Worm (Caenorhabditis elegans): ENCODE measurements around the gene efn-3.
A peak's percentile ranks its signal among the peaks of the same experiment; 100 is the strongest.

efn-3 gene

ce11 chrX:13466926-13467866, 10.1 kb downstream of the efn-3 start, which contains the start of gene col-183:
TSS of gene col-183 (minus strand) at chrX:13467764.
- peak; percentile 33 for TF ChIP-seq ceh-9 (tag; optimal IDR thresholded peaks at IDR 0.05)
- TF ChIP-seq ref-2 (tag; optimal IDR thresholded peaks at IDR 0.05) = no peak
- TF ChIP-seq K02D7.2 (tag; optimal IDR thresholded peaks at IDR 0.05) = no peak
- TF ChIP-seq elt-4 (tag; optimal IDR thresholded peaks at IDR 0.05) = peak; percentile 71

ce11 chrX:13463793-13464192, 13.5 kb downstream of the efn-3 start, which contains the start of gene F02D10.2:
TSS of gene F02D10.2 (minus strand) at chrX:13463893.
- TF ChIP-seq ceh-6 (GFP tag; optimal IDR thresholded peaks at IDR 0.05) (no peak), K02D7.2 (tag; optimal IDR thresholded peaks at IDR 0.05) (no peak)

ce11 chrX:13462519-13462918, 14.7 kb downstream of the efn-3 start, which contains the start of gene F02D10.3:
TSS of gene F02D10.3 (minus strand) at chrX:13462619.
- no peak for TF ChIP-seq ceh-19 (GFP tag; optimal IDR thresholded peaks at IDR 0.05)
- TF ChIP-seq ceh-34 (tag; optimal IDR thresholded peaks at IDR 0.05) = no peak
- no peak for TF ChIP-seq C38D4.7 (GFP tag; optimal IDR thresholded peaks at IDR 0.05)
- TF ChIP-seq nfya-1 (tag; optimal IDR thresholded peaks at IDR 0.05) = no peak
- TF ChIP-seq ref-2 (tag; optimal IDR thresholded peaks at IDR 0.05) = no peak
- no peak for TF ChIP-seq unc-42 (tag; optimal IDR thresholded peaks at IDR 0.05)
- no peak for TF ChIP-seq fkh-6 (tag; optimal IDR thresholded peaks at IDR 0.05)
- no peak for TF ChIP-seq hlh-30 (tag; optimal IDR thresholded peaks at IDR 0.05; ENCODE audit: insufficient read depth)
- TF ChIP-seq F13H6.1 (tag; optimal IDR thresholded peaks at IDR 0.05) = no peak
- TF ChIP-seq pax-1 (tag; optimal IDR thresholded peaks at IDR 0.05) = no peak
- no peak for TF ChIP-seq sox-2 (GFP tag; IDR thresholded peaks at IDR 0.05)
- TF ChIP-seq T23F11.4 (GFP tag; optimal IDR thresholded peaks at IDR 0.05) = no peak

ce11 chrX:13456442-13456841, 20.8 kb downstream of the efn-3 start, which contains the start of gene flr-1:
TSS of gene flr-1 (minus strand) at chrX:13456542.
- TF ChIP-seq ceh-18 (tag; optimal IDR thresholded peaks at IDR 0.05) (no peak), ceh-9 (tag; optimal IDR thresholded peaks at IDR 0.05) (no peak), mec-3 (tag; optimal IDR thresholded peaks at IDR 0.05; ENCODE audit: borderline replicate concordance) (no peak), elt-2 (tag; optimal IDR thresholded peaks at IDR 0.05) (no peak), gmeb-2 (tag; optimal IDR thresholded peaks at IDR 0.05) (no peak), pax-1 (tag; optimal IDR thresholded peaks at IDR 0.05) (no peak), F13H6.1 (tag; optimal IDR thresholded peaks at IDR 0.05) (no peak), fax-1 (tag; optimal IDR thresholded peaks at IDR 0.05) (no peak), dmd-4 (tag; optimal IDR thresholded peaks at IDR 0.05; ENCODE audit: borderline replicate concordance) (no peak), ets-4 (tag; optimal IDR thresholded peaks at IDR 0.05) (no peak), nhr-232 (tag; optimal IDR thresholded peaks at IDR 0.05) (no peak), fkh-10 (GFP tag; optimal IDR thresholded peaks at IDR 0.05) (no peak), ceh-31 (tag; optimal IDR thresholded peaks at IDR 0.05) (no peak), syd-9 (tag; optimal IDR thresholded peaks at IDR 0.05) (no peak), pat-9 (tag; optimal IDR thresholded peaks at IDR 0.05) (no peak), elt-4 (tag; optimal IDR thresholded peaks at IDR 0.05) (no peak), hlh-6 (tag; optimal IDR thresholded peaks at IDR 0.05) (no peak), T23F11.4 (GFP tag; optimal IDR thresholded peaks at IDR 0.05) (no peak), ceh-2 (tag; optimal IDR thresholded peaks at IDR 0.05) (no peak)

ce11 chrX:13451578-13451977, 25.7 kb downstream of the efn-3 start, which contains the start of gene F02D10.6:
TSS of gene F02D10.6 (minus strand) at chrX:13451678.
- TF ChIP-seq ceh-14 (tag; optimal IDR thresholded peaks at IDR 0.05) = no peak
- no peak for TF ChIP-seq ceh-18 (tag; optimal IDR thresholded peaks at IDR 0.05)
- no peak for TF ChIP-seq ceh-19 (GFP tag; optimal IDR thresholded peaks at IDR 0.05)
- TF ChIP-seq eyg-1 (tag; optimal IDR thresholded peaks at IDR 0.05) = no peak
- TF ChIP-seq ref-2 (tag; optimal IDR thresholded peaks at IDR 0.05) = no peak
- TF ChIP-seq dve-1 (tag; optimal IDR thresholded peaks at IDR 0.05) = no peak
- no peak for TF ChIP-seq ceh-48 (tag; optimal IDR thresholded peaks at IDR 0.05)
- no peak for TF ChIP-seq tbx-2 (tag; optimal IDR thresholded peaks at IDR 0.05)
- TF ChIP-seq ceh-6 (GFP tag; optimal IDR thresholded peaks at IDR 0.05) = no peak
- TF ChIP-seq sox-2 (GFP tag; IDR thresholded peaks at IDR 0.05) = no peak
- TF ChIP-seq unc-55 (GFP tag; optimal IDR thresholded peaks at IDR 0.05) = no peak
- TF ChIP-seq F13H6.1 (tag; optimal IDR thresholded peaks at IDR 0.05) = no peak
- no peak for TF ChIP-seq mec-3 (tag; optimal IDR thresholded peaks at IDR 0.05; ENCODE audit: borderline replicate concordance)
- no peak for TF ChIP-seq ama-1 (optimal IDR thresholded peaks at IDR 0.05)
- TF ChIP-seq fkh-10 (GFP tag; optimal IDR thresholded peaks at IDR 0.05) = no peak
- TF ChIP-seq rnt-1 (tag; optimal IDR thresholded peaks at IDR 0.05) = no peak
